ENCODE assay signal across 1 worm cellular context in genomic region chrV:13578637-13579036, ce11.
TF ChIP-seq lines count a peak whose summit lies in the region.

Gene C50B8.6 (plus strand): TSS chrV:13578972.

TF ChIP-seq in whole organism, L4 larva, 104 proteins besides CTCF, POLR2A, EP300 and RAD21 (continued from another document):
- no peak for TF ChIP-seq zip-2 (tag; optimal IDR thresholded peaks at IDR 0.05; lab: Kevin White, UChicago)
- no peak for TF ChIP-seq nhr-111 (GFP tag; optimal IDR thresholded peaks at IDR 0.05; lab: Kevin White, UChicago)
- no peak for TF ChIP-seq Y105C5A.15 (GFP tag; IDR thresholded peaks at IDR 0.05; lab: Robert Waterston, UW)
- no peak for TF ChIP-seq Y75B8A.6 (GFP tag; IDR thresholded peaks at IDR 0.05; lab: Robert Waterston, UW)
- TF ChIP-seq pqm-1 (tag; optimal IDR thresholded peaks at IDR 0.05; lab: Kevin White, UChicago): peak; percentile 91
- no peak for TF ChIP-seq zag-1 (tag; optimal IDR thresholded peaks at IDR 0.05; lab: Kevin White, UChicago)
- TF ChIP-seq ceh-62 (tag; optimal IDR thresholded peaks at IDR 0.05; lab: Kevin White, UChicago): no peak
- TF ChIP-seq lin-38 (GFP tag; IDR thresholded peaks at IDR 0.05; lab: Robert Waterston, UW): no peak
- no peak for TF ChIP-seq F37D6.2 (tag; optimal IDR thresholded peaks at IDR 0.05; lab: Kevin White, UChicago)
- TF ChIP-seq daf-12 (tag; optimal IDR thresholded peaks at IDR 0.05; lab: Kevin White, UChicago): no peak
- no peak for TF ChIP-seq nhr-102 (tag; optimal IDR thresholded peaks at IDR 0.05; lab: Kevin White, UChicago)
- TF ChIP-seq dmd-6 (GFP tag; IDR thresholded peaks at IDR 0.05; lab: Robert Waterston, UW): peak; percentile 41; the same call in 1 of the 2 replicates
- TF ChIP-seq nhr-76 (tag; optimal IDR thresholded peaks at IDR 0.05; lab: Kevin White, UChicago): no peak
TF ChIP-seq in whole organism, L4 larva: peak in this region for 8.
